Fruit fly (Drosophila melanogaster) Kc167 (cell line): Measurements from ENCODE around the gene CG33494.

ENCODE experiments used
- Myc ChIP-seq: fragments of >200 bp; optimal IDR thresholded peaks from 2 replicates; lab custom pipeline; 2017; ENCODE audit warnings: missing external identifiers
- Sin3A ChIP-seq: fragments of >200 bp; optimal IDR thresholded peaks from 2 replicates; lab custom pipeline; 2018; ENCODE audit warnings: missing external identifiers
- h ChIP-seq: fragments of >200 bp; optimal IDR thresholded peaks from 3 replicates; lab custom pipeline; 2018; ENCODE audit warnings: missing external identifiers
- insv ChIP-seq: fragments of >200 bp; optimal IDR thresholded peaks from 3 replicates; lab custom pipeline; 2018; ENCODE audit warnings: missing external identifiers
- psq ChIP-seq: fragments of >200 bp; optimal IDR thresholded peaks from 2 replicates; lab custom pipeline; 2017; ENCODE audit warnings: missing external identifiers

DNA sequence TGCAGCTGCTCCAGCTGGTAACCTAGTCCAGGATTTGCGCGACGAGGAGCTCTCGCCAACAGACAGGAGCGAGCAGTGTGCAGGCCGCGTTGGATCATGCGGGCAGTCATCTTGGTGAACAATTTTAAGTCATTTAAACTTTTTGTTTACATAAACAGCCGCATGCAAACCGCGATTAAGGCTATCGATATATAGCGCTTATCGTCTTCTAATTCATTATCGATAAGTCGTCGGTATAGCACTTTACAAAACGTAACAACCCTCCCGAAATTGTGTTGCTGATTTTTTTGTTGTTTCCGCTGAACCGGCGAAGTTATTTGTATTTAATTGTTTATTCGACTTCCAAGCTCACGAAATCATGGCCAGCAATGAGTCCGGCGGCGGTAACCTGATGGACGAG lies 18.2 kb downstream of the CG33494 start, which contains the start of the genes CG4553 and MED28:
- TF ChIP-seq psq (lab: Kevin White, UChicago) (no peak), h (lab: Kevin White, UChicago) (no peak), insv (lab: Kevin White, UChicago) (no peak), Myc (lab: Kevin White, UChicago) (no peak), Sin3A (lab: Kevin White, UChicago) (no peak)
